Worm (Caenorhabditis elegans) whole organism, young adult: ENCODE results near the gene T16G12.3.

Experiments used
- B0035.1 ChIP-seq: sonication (generic microtip); optimal IDR thresholded peaks from 2 replicates; lab custom pipeline; 2016; ENCODE audit warnings: missing genetic modification characterization, mild to moderate bottlenecking, missing compliant biosample characterization, missing genotype, missing genetic modification reagents
- D2030.7 ChIP-seq: fragments of 200-800 bp; sonication (Bioruptor generic); IDR thresholded peaks from 2 replicates; pipeline ENCODE4 v1.3.6; 2022; ENCODE audit warnings: missing genetic modification reagents, missing genetic modification characterization, missing compliant biosample characterization
- F33H1.4 ChIP-seq: fragments of 200-800 bp; sonication (Bioruptor generic); IDR thresholded peaks from 2 replicates; pipeline ENCODE4 v1.3.6; 2022; ENCODE audit warnings: missing genetic modification reagents, missing genetic modification characterization, missing compliant biosample characterization
- F39B2.1 ChIP-seq: fragments of 200-800 bp; sonication (Bioruptor generic); IDR thresholded peaks from 2 replicates; pipeline ENCODE4 v1.3.6; 2022; ENCODE audit warnings: missing genetic modification reagents, missing genetic modification characterization, missing compliant biosample characterization
- F57A8.1 ChIP-seq: fragments of 200-800 bp; sonication (Bioruptor generic); optimal IDR thresholded peaks from 2 replicates; lab custom pipeline; 2018; ENCODE audit warnings: mild to moderate bottlenecking, missing genetic modification characterization, moderate library complexity, missing compliant biosample characterization
- K11D2.4 ChIP-seq: fragments of 200-800 bp; sonication (Bioruptor generic); IDR thresholded peaks from 2 replicates; pipeline ENCODE4 v1.3.6; 2022; ENCODE audit warnings: missing genetic modification reagents, missing genetic modification characterization, missing compliant biosample characterization
- K12H6.12 ChIP-seq: fragments of 200-800 bp; sonication (Bioruptor generic); optimal IDR thresholded peaks from 2 replicates; lab custom pipeline; 2018; ENCODE audit warnings: mild to moderate bottlenecking, missing genetic modification characterization, missing compliant biosample characterization
- Y67H2A.10 ChIP-seq: fragments of 200-800 bp; sonication (Bioruptor generic); conservative IDR thresholded peaks from 2 replicates; pipeline ENCODE4 v1.3.6; 2022; ENCODE audit warnings: missing genetic modification reagents, missing genetic modification characterization, missing compliant biosample characterization
- Y79H2A.3 ChIP-seq: fragments of 200-800 bp; sonication (Bioruptor generic); conservative IDR thresholded peaks from 2 replicates; pipeline ENCODE4 v1.3.6; 2022; ENCODE audit warnings: missing genetic modification reagents, missing genetic modification characterization, missing compliant biosample characterization
- akir-1 ChIP-seq: fragments of 200-800 bp; sonication (Bioruptor generic); optimal IDR thresholded peaks from 2 replicates; lab custom pipeline; 2018; ENCODE audit warnings: mild to moderate bottlenecking, missing genetic modification characterization, moderate library complexity, missing compliant biosample characterization
- ceh-40 ChIP-seq: fragments of 200-800 bp; sonication (Bioruptor generic); IDR thresholded peaks from 2 replicates; pipeline ENCODE4 v1.3.6; 2022; ENCODE audit warnings: missing genetic modification characterization, missing compliant biosample characterization
- ceh-91 ChIP-seq: fragments of 200-800 bp; sonication (Bioruptor generic); IDR thresholded peaks from 2 replicates; pipeline ENCODE4 v1.3.6; 2022; ENCODE audit warnings: missing genetic modification reagents, missing genetic modification characterization, missing compliant biosample characterization
- chd-7 ChIP-seq: sonication (generic microtip); optimal IDR thresholded peaks from 2 replicates; lab custom pipeline; 2016; ENCODE audit warnings: mild to moderate bottlenecking, missing genetic modification characterization, moderate library complexity, missing compliant biosample characterization
- dox-1 ChIP-seq: fragments of 200-800 bp; sonication (Bioruptor generic); IDR thresholded peaks from 2 replicates; pipeline ENCODE4 v1.3.6; 2022; ENCODE audit warnings: missing genetic modification reagents, missing genetic modification characterization, missing compliant biosample characterization
- egrh-3 ChIP-seq: fragments of 200-800 bp; sonication (Bioruptor generic); IDR thresholded peaks from 2 replicates; pipeline ENCODE4 v1.3.6; 2022; ENCODE audit warnings: missing genetic modification reagents, missing genetic modification characterization, missing compliant biosample characterization
- fkh-3 ChIP-seq: sonication (generic microtip); optimal IDR thresholded peaks from 2 replicates; lab custom pipeline; 2016; ENCODE audit warnings: mild to moderate bottlenecking, missing genetic modification characterization, missing compliant biosample characterization
- hmg-1.2 ChIP-seq: fragments of 200-800 bp; sonication (Bioruptor generic); IDR thresholded peaks from 2 replicates; pipeline ENCODE4 v1.3.6; 2022; ENCODE audit warnings: missing genetic modification reagents, missing genetic modification characterization, missing compliant biosample characterization
- hmg-20 ChIP-seq: fragments of 200-800 bp; sonication (Bioruptor generic); IDR thresholded peaks from 2 replicates; pipeline ENCODE4 v1.3.6; 2022; ENCODE audit warnings: missing genetic modification reagents, missing genetic modification characterization, missing compliant biosample characterization
- let-607 ChIP-seq, 2 experiments: fragments of 200-800 bp in 1 of 2; sonication (Bioruptor generic) in 1 of 2; sonication (generic microtip) in 1 of 2; optimal IDR thresholded peaks; 2 replicates each; lab custom pipeline; 2016 to 2018; ENCODE audit warnings: mild to moderate bottlenecking in 2 of 2, missing compliant biosample characterization in 2 of 2, missing genetic modification characterization in 2 of 2, moderate library complexity in 2 of 2, missing genotype in 1 of 2
- madf-10 ChIP-seq: sonication (generic microtip); optimal IDR thresholded peaks from 2 replicates; lab custom pipeline; 2016; ENCODE audit warnings: mild to moderate bottlenecking, missing genetic modification characterization, missing compliant biosample characterization
- madf-8 ChIP-seq: fragments of 200-800 bp; sonication (Bioruptor generic); conservative IDR thresholded peaks from 2 replicates; pipeline ENCODE4 v1.3.6; 2022; ENCODE audit warnings: missing genetic modification reagents, missing genetic modification characterization, missing compliant biosample characterization
- nfyb-1 ChIP-seq: fragments of 200-800 bp; sonication (Bioruptor generic); IDR thresholded peaks from 2 replicates; pipeline ENCODE4 v1.3.6; 2022; ENCODE audit warnings: missing genetic modification reagents, missing genetic modification characterization, missing compliant biosample characterization
- nhr-27 ChIP-seq: fragments of 200-800 bp; sonication (Bioruptor generic); optimal IDR thresholded peaks from 2 replicates; lab custom pipeline; 2018; ENCODE audit warnings: mild to moderate bottlenecking, missing genetic modification characterization, moderate library complexity, missing compliant biosample characterization
- nhr-80 ChIP-seq: sonication (generic microtip); optimal IDR thresholded peaks from 2 replicates; lab custom pipeline; 2016; ENCODE audit warnings: missing genetic modification characterization, missing compliant biosample characterization
- nhr-90 ChIP-seq: sonication (generic microtip); optimal IDR thresholded peaks from 2 replicates; lab custom pipeline; 2016; ENCODE audit warnings: missing genotype, mild to moderate bottlenecking, missing genetic modification characterization, missing compliant biosample characterization
- rec-8 ChIP-seq, 2 experiments: sonication (generic microtip); optimal IDR thresholded peaks; 2 replicates each; lab custom pipeline; 2016; ENCODE audit warnings: mild to moderate bottlenecking in 2 of 2, missing genetic modification characterization in 2 of 2, missing genetic modification reagents in 2 of 2, missing genotype in 2 of 2, missing biosample characterization in 1 of 2, missing compliant biosample characterization in 1 of 2, moderate library complexity in 1 of 2
- repo-1 ChIP-seq: sonication (generic microtip); optimal IDR thresholded peaks from 2 replicates; lab custom pipeline; 2017; ENCODE audit warnings: mild to moderate bottlenecking, missing genetic modification characterization, missing compliant biosample characterization
- snpc-1.3 ChIP-seq: sonication (generic microtip); optimal IDR thresholded peaks from 2 replicates; lab custom pipeline; 2017; ENCODE audit warnings: missing genetic modification characterization, mild to moderate bottlenecking, missing compliant biosample characterization, antibody characterized with exemption, moderate library complexity, missing genotype, missing genetic modification reagents; ENCODE audit not compliant: insufficient read depth
- snpc-3.4 ChIP-seq: sonication (generic microtip); optimal IDR thresholded peaks from 2 replicates; lab custom pipeline; 2017; ENCODE audit warnings: missing genetic modification characterization, mild to moderate bottlenecking, missing compliant biosample characterization, antibody characterized with exemption, moderate library complexity, missing genotype, missing genetic modification reagents
- somi-1 ChIP-seq: fragments of 200-800 bp; sonication (Bioruptor generic); optimal IDR thresholded peaks from 2 replicates; lab custom pipeline; 2018; ENCODE audit warnings: mild to moderate bottlenecking, missing genetic modification characterization, missing compliant biosample characterization
- unc-130 ChIP-seq: sonication (generic microtip); optimal IDR thresholded peaks from 2 replicates; lab custom pipeline; 2016; ENCODE audit warnings: missing genetic modification reagents, missing genetic modification characterization, missing compliant biosample characterization
- ztf-18 ChIP-seq: sonication (generic microtip); optimal IDR thresholded peaks from 2 replicates; lab custom pipeline; 2016; ENCODE audit warnings: missing genotype, mild to moderate bottlenecking, missing genetic modification characterization, missing compliant biosample characterization
- ztf-22 ChIP-seq: fragments of 200-800 bp; sonication (Bioruptor generic); optimal IDR thresholded peaks from 2 replicates; lab custom pipeline; 2018; ENCODE audit warnings: mild to moderate bottlenecking, missing genetic modification characterization, moderate library complexity, missing compliant biosample characterization
- ztf-25 ChIP-seq: fragments of 200-800 bp; sonication (Bioruptor generic); IDR thresholded peaks from 2 replicates; pipeline ENCODE4 v1.3.6; 2022; ENCODE audit warnings: missing genetic modification reagents, missing genetic modification characterization, missing compliant biosample characterization
- ztf-6 ChIP-seq: fragments of 200-800 bp; sonication (Bioruptor generic); IDR thresholded peaks from 2 replicates; pipeline ENCODE4 v1.3.6; 2022; ENCODE audit warnings: missing genetic modification reagents, missing genetic modification characterization, missing compliant biosample characterization

The T16G12.3 gene

DNA sequence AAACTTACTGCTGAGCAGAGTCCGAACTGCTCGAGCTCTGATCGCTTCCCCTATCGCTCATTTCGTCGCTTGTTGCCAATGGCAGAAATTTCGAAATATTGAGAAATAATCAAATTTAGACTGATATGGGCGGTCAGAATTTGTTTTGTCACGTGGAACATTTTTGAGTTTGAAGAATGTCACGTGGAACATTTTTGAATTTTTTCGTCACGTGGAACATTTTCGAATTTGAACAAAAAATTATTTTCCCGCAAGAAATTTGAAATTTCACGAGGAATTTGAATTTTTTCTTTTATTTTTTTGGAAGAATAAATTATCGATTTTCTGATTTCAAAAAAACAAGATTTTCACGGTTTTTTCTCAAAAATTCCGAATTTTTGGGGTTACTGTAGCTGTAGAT, 40.3 kb upstream of the T16G12.3 start, which contains the start of gene fbxa-155:
Gene fbxa-155 (minus strand): TSS at position 101 of the 400 bp plus-strand sequence.
- TF ChIP-seq ceh-91 (GFP tag; lab: Robert Waterston, UW) (no peak), egrh-3 (no peak), repo-1 (tag; lab: Kevin White, UChicago) (no peak), dox-1 (GFP tag; lab: Robert Waterston, UW) (no peak), unc-130 (no peak), K12H6.12 (tag; lab: Kevin White, UChicago) (no peak), K11D2.4 (GFP tag; lab: Robert Waterston, UW) (no peak), madf-8 (GFP tag; lab: Robert Waterston, UW) (no peak), rec-8 (tag; optimal IDR thresholded peaks at IDR 0.05; lab: Kevin White, UChicago) (no peak), Y79H2A.3 (GFP tag; lab: Robert Waterston, UW) (no peak)
- TF ChIP-seq, all 124 proteins: peak for 0

ce11 chrIII:10012136-10012535, 38.3 kb upstream of the T16G12.3 start, which contains the start of gene C05B5.16:
Gene C05B5.16 (plus strand): TSS chrIII:10012436.
- TF ChIP-seq B0035.1 (tag; lab: Kevin White, UChicago), result no peak
- TF ChIP-seq F33H1.4, result no peak
- TF ChIP-seq ceh-40 (GFP tag; lab: Robert Waterston, UW), result no peak
- TF ChIP-seq let-607 (tag; optimal IDR thresholded peaks at IDR 0.05; lab: Kevin White, UChicago), result no peak
- TF ChIP-seq ztf-6 (GFP tag; lab: Robert Waterston, UW), result no peak

ce11 chrIII:10016413-10017051, 33.9 kb upstream of the T16G12.3 start, which contains the start of gene rgs-1:
Gene rgs-1 (minus strand): TSS chrIII:10016558.
- TF ChIP-seq nhr-90 (no peak), madf-10 (peak; percentile 32)

ce11 chrIII:10018007-10018406, 32.4 kb upstream of the T16G12.3 start:
- TF ChIP-seq somi-1 (GFP tag; lab: Kevin White, UChicago), result no peak

DNA sequence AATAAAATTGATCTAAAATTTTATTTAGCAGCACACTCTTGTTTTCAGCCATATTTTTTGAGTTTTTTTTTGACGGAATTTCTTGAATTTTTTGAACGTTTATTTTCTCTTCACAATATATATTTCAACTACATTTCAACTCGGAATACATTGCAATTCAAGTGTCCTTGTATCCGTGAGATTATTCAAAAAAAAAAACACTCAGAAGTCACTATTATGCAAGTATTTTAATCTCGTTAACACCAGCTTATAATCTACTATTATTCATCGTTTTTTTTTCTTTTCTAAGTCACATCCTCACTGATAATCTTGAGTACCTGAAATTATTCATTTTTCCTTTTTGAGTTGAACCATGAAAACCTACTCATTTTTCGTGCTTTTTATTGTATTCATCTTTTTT, 27.0 kb upstream of the T16G12.3 start, which contains the start of gene ins-21:
Gene ins-21 (plus strand): TSS at position 301 of the 400 bp plus-strand sequence.
- TF ChIP-seq hmg-1.2 (GFP tag; lab: Robert Waterston, UW), result no peak
- no peak for TF ChIP-seq akir-1 (GFP tag; lab: Kevin White, UChicago)
- no peak for TF ChIP-seq snpc-3.4
- TF ChIP-seq fkh-3 (tag; lab: Kevin White, UChicago), result no peak
- TF ChIP-seq F39B2.1 (GFP tag; lab: Robert Waterston, UW), result no peak
- no peak for TF ChIP-seq nfyb-1 (GFP tag; lab: Robert Waterston, UW)
- no peak for TF ChIP-seq ztf-25 (GFP tag; lab: Robert Waterston, UW)
- TF ChIP-seq chd-7 (tag; lab: Kevin White, UChicago), result no peak

- no peak for TF ChIP-seq nhr-90
- no peak for TF ChIP-seq repo-1 (tag; lab: Kevin White, UChicago)
- TF ChIP-seq snpc-1.3 (tag; lab: Kevin White, UChicago), result no peak
- TF ChIP-seq hmg-20, result no peak
- no peak for TF ChIP-seq F57A8.1
- no peak for TF ChIP-seq Y67H2A.10
- no peak for TF ChIP-seq B0035.1 (tag; lab: Kevin White, UChicago)
- no peak for TF ChIP-seq D2030.7 (GFP tag; lab: Robert Waterston, UW)
- TF ChIP-seq ztf-22, result no peak
- no peak for TF ChIP-seq nhr-80
- TF ChIP-seq K11D2.4 (GFP tag; lab: Robert Waterston, UW), result no peak
- TF ChIP-seq madf-10, result no peak
- TF ChIP-seq ztf-18, result no peak
- TF ChIP-seq nhr-27, result no peak
- no peak for TF ChIP-seq egrh-3
Observed at ce11 chrIII:10025989-10026388, 24.4 kb upstream of the T16G12.3 start, which contains the start of gene ins-22. Gene ins-22 (plus strand): TSS chrIII:10026289.
